Fruit fly (Drosophila melanogaster): Measurements from ENCODE around the gene CG43391.

CG43391 gene

dm6 chr3L:11534391-11535246, 46.2 kb downstream of the CG43391 start (continued):
- no peak for TF ChIP-seq CG9215 (GFP tag; IDR thresholded peaks at IDR 0.05)
- no peak for TF ChIP-seq bowl (GFP tag; IDR thresholded peaks at IDR 0.05)
- no peak for TF ChIP-seq vnd (GFP tag; IDR thresholded peaks at IDR 0.05; ENCODE audit: partially characterized antibody)
- no peak for TF ChIP-seq sim (GFP tag; IDR thresholded peaks at IDR 0.05)
- no peak for TF ChIP-seq CG18011 (GFP tag; optimal IDR thresholded peaks at IDR 0.05)
- peak; percentile 23 for TF ChIP-seq fd3F (GFP tag; optimal IDR thresholded peaks at IDR 0.05)
- 0 out of 2 replicates have a peak, but pooled peaks have one; percentile 23 for TF ChIP-seq CG42726 (GFP tag; IDR thresholded peaks at IDR 0.05; ENCODE audit: partially characterized antibody)
- TF ChIP-seq ro (GFP tag; IDR thresholded peaks at IDR 0.05), result no peak
- TF ChIP-seq so (GFP tag; IDR thresholded peaks at IDR 0.05), result no peak
- no peak; the same call in 2 of the 3 replicates for TF ChIP-seq B-H1 (GFP tag; IDR thresholded peaks at IDR 0.05)
- no peak for TF ChIP-seq CG16779 (GFP tag; IDR thresholded peaks at IDR 0.05)
- no peak for TF ChIP-seq CG2199 (GFP tag; IDR thresholded peaks at IDR 0.05)
- no peak for TF ChIP-seq unpg (GFP tag; optimal IDR thresholded peaks at IDR 0.05)
- no peak for TF ChIP-seq Gsc (GFP tag; IDR thresholded peaks at IDR 0.05)
- no peak for TF ChIP-seq H2.0 (GFP tag; IDR thresholded peaks at IDR 0.05)
- no peak for TF ChIP-seq luna (GFP tag; optimal IDR thresholded peaks at IDR 0.05)
- TF ChIP-seq Nf-YA (GFP tag; IDR thresholded peaks at IDR 0.05), result no peak
- no peak for TF ChIP-seq CG17912 (GFP tag; optimal IDR thresholded peaks at IDR 0.05)
- no peak for TF ChIP-seq CG13296 (GFP tag; optimal IDR thresholded peaks at IDR 0.05)
- TF ChIP-seq Mrtf (GFP tag; IDR thresholded peaks at IDR 0.05), result no peak
- no peak for TF ChIP-seq CG43689 (GFP tag; IDR thresholded peaks at IDR 0.05)
- TF ChIP-seq CG14014 (GFP tag; IDR thresholded peaks at IDR 0.05), result peak; percentile 14; the same call in 1 of the 2 replicates
- TF ChIP-seq CG4820 (GFP tag; optimal IDR thresholded peaks at IDR 0.05), result no peak
- TF ChIP-seq ind (GFP tag; optimal IDR thresholded peaks at IDR 0.05), result peak; percentile 3
- 0 out of 3 replicates have a peak, but pooled peaks have one; percentile 20 for TF ChIP-seq CG17361 (GFP tag; IDR thresholded peaks at IDR 0.05)
- no peak; the same call in 1 of the 2 replicates for TF ChIP-seq amos (GFP tag; IDR thresholded peaks at IDR 0.05; ENCODE audit: partially characterized antibody)
- TF ChIP-seq sug (tag; optimal IDR thresholded peaks at IDR 0.05), result no peak
- no peak for TF ChIP-seq Dp (GFP tag; optimal IDR thresholded peaks at IDR 0.05)
- no peak for TF ChIP-seq slp2 (GFP tag; optimal IDR thresholded peaks at IDR 0.05)
- peak; percentile 31; the same call in 1 of the 2 replicates for TF ChIP-seq Ptx1 (GFP tag; IDR thresholded peaks at IDR 0.05)
- TF ChIP-seq CG14965 (GFP tag; optimal IDR thresholded peaks at IDR 0.05; ENCODE audit: borderline replicate concordance), result no peak
- 0 out of 2 replicates have a peak, but pooled peaks have one; percentile 23 for TF ChIP-seq Oaz (GFP tag; IDR thresholded peaks at IDR 0.05)
- peak; percentile 4 for TF ChIP-seq CG2712 (tag; optimal IDR thresholded peaks at IDR 0.05)
- TF ChIP-seq dimm (GFP tag; IDR thresholded peaks at IDR 0.05), result no peak
- peak in 1 of 2 experiments; percentile 62 for TF ChIP-seq Pdp1 (GFP tag; optimal IDR thresholded peaks at IDR 0.05)
- TF ChIP-seq jigr1 (GFP tag; IDR thresholded peaks at IDR 0.05), result no peak
- peak; percentile 50; the same call in 1 of the 2 replicates for TF ChIP-seq slbo (GFP tag; IDR thresholded peaks at IDR 0.05)
- TF ChIP-seq ERR (GFP tag; optimal IDR thresholded peaks at IDR 0.05), result no peak
- no peak for TF ChIP-seq fu2 (GFP tag; optimal IDR thresholded peaks at IDR 0.05)
- TF ChIP-seq CG30020 (tag; optimal IDR thresholded peaks at IDR 0.05), result no peak
- TF ChIP-seq CG1647 (GFP tag; optimal IDR thresholded peaks at IDR 0.05), result no peak
- TF ChIP-seq Nf-YC (tag; optimal IDR thresholded peaks at IDR 0.05), result no peak
- TF ChIP-seq CG15601 (tag; optimal IDR thresholded peaks at IDR 0.05), result no peak
- no peak for TF ChIP-seq HmgD (GFP tag; optimal IDR thresholded peaks at IDR 0.05)
- TF ChIP-seq Dref (GFP tag; IDR thresholded peaks at IDR 0.05), result no peak
- no peak for TF ChIP-seq CG6175 (GFP tag; IDR thresholded peaks at IDR 0.05)
- TF ChIP-seq CG12659 (GFP tag; optimal IDR thresholded peaks at IDR 0.05), result peak; percentile 22
- no peak for TF ChIP-seq da (GFP tag; optimal IDR thresholded peaks at IDR 0.05)
- no peak for TF ChIP-seq CG11560 (tag; IDR thresholded peaks at IDR 0.05)
- TF ChIP-seq schlank (tag; optimal IDR thresholded peaks at IDR 0.05), result no peak
